Fruit fly (Drosophila melanogaster): ENCODE data around the gene CG13678.
"Not testable (repeated sequence)": the region's sequence is repeated elsewhere in the genome, so short reads cannot be mapped to it uniquely, and the experiment has no call there.

CG13678 gene

dm6 chr3L:8218883-8219282, 3.1 kb upstream of the CG13678 start, which contains the start of gene CG13674:
Gene CG13674, minus strand, starts transcription at chr3L:8218983.
- TF ChIP-seq Lpt (GFP tag; optimal IDR thresholded peaks at IDR 0.05) (no peak), vri (GFP tag; optimal IDR thresholded peaks at IDR 0.05) (no peak)

- no peak for TF ChIP-seq CG7368 (GFP tag; optimal IDR thresholded peaks at IDR 0.05)
- no peak for TF ChIP-seq salr (GFP tag; optimal IDR thresholded peaks at IDR 0.05)
- TF ChIP-seq Smox (GFP tag; optimal IDR thresholded peaks at IDR 0.05) = no peak
- TF ChIP-seq Lpt (GFP tag; optimal IDR thresholded peaks at IDR 0.05) = no peak
- no peak for TF ChIP-seq fd85E (GFP tag; optimal IDR thresholded peaks at IDR 0.05)
- TF ChIP-seq Gug (GFP tag; IDR thresholded peaks at IDR 0.05) = no peak
Observed at dm6 chr3L:8219687-8220086, 2.3 kb upstream of the CG13678 start.

DNA sequence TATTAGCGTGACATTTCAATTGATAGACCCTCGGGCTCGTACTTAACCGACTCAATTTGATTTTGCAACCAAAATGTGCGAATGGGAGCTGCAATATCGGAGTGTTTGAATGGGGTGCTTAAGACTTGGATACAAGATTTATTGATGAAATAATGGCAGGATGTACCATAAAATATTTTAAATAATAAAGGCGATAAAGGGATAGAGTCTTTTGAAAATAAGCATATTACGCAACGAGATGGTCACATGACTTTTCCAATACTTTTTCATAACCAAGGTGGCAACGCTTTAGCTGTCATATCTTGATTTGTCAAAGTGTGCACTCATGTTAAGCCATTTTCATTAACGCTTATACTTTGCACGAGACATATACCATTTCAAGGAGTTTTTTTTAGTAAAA, 7.0 kb downstream of the CG13678 start, which contains the start of gene eIF4E3:
Gene eIF4E3 (plus strand): TSS at position 301 of the 400 bp plus-strand sequence.
- TF ChIP-seq ss (GFP tag; optimal IDR thresholded peaks at IDR 0.05) = no peak
- TF ChIP-seq CG6276 (GFP tag; optimal IDR thresholded peaks at IDR 0.05) = no peak
- TF ChIP-seq fkh (GFP tag; optimal IDR thresholded peaks at IDR 0.05) = no peak
- no peak for TF ChIP-seq acj6 (GFP tag; optimal IDR thresholded peaks at IDR 0.05)
- TF ChIP-seq Hr38 (GFP tag; optimal IDR thresholded peaks at IDR 0.05) = no peak
- TF ChIP-seq CG8119 (GFP tag; IDR thresholded peaks at IDR 0.05) = no peak
- no peak for TF ChIP-seq Hr39 (GFP tag; optimal IDR thresholded peaks at IDR 0.05)
- TF ChIP-seq Lpt (GFP tag; optimal IDR thresholded peaks at IDR 0.05) = no peak
- TF ChIP-seq Ets21C (GFP tag; optimal IDR thresholded peaks at IDR 0.05) = no peak
- no peak for TF ChIP-seq CG10669 (GFP tag; optimal IDR thresholded peaks at IDR 0.05)
- no peak for TF ChIP-seq CG11902 (GFP tag; optimal IDR thresholded peaks at IDR 0.05)
- TF ChIP-seq Eip75B (GFP tag; optimal IDR thresholded peaks at IDR 0.05) = no peak
- TF ChIP-seq CG7368 (GFP tag; optimal IDR thresholded peaks at IDR 0.05) = no peak
- no peak for TF ChIP-seq CG32006 (GFP tag; optimal IDR thresholded peaks at IDR 0.05)
- no peak for TF ChIP-seq vri (GFP tag; optimal IDR thresholded peaks at IDR 0.05)
- TF ChIP-seq CG16779 (tag; optimal IDR thresholded peaks at IDR 0.05) = no peak
- no peak for TF ChIP-seq CG6163 (GFP tag; IDR thresholded peaks at IDR 0.05)

- not testable (repeated sequence) for TF ChIP-seq Smox, CG8632, CG3919 (GFP tag; optimal IDR thresholded peaks at IDR 0.05)
Observed at dm6 chr3L:8238347-8238746, 16.4 kb downstream of the CG13678 start, which contains the start of gene Dscam4. Gene Dscam4, plus strand, starts transcription at chr3L:8238647.

- TF ChIP-seq spab (GFP tag; optimal IDR thresholded peaks at IDR 0.05) (no peak), esn (GFP tag; optimal IDR thresholded peaks at IDR 0.05) (no peak), salr (GFP tag; optimal IDR thresholded peaks at IDR 0.05) (no peak), Eip75B (GFP tag; optimal IDR thresholded peaks at IDR 0.05) (no peak), OdsH (GFP tag; optimal IDR thresholded peaks at IDR 0.05) (no peak), CG1621 (tag; optimal IDR thresholded peaks at IDR 0.05) (no peak), ss (GFP tag; optimal IDR thresholded peaks at IDR 0.05) (no peak), CG6808 (GFP tag; optimal IDR thresholded peaks at IDR 0.05) (no peak), dsx (GFP tag; optimal IDR thresholded peaks at IDR 0.05; ENCODE audit: poor library complexity, severe bottlenecking) (no peak), CG9139 (GFP tag; optimal IDR thresholded peaks at IDR 0.05) (no peak), CG31627 (GFP tag; optimal IDR thresholded peaks at IDR 0.05) (no peak), lz (GFP tag; optimal IDR thresholded peaks at IDR 0.05) (no peak), CG6854 (GFP tag; optimal IDR thresholded peaks at IDR 0.05) (no peak), Blimp-1 (GFP tag; optimal IDR thresholded peaks at IDR 0.05) (no peak), cyc (GFP tag; optimal IDR thresholded peaks at IDR 0.05) (no peak), svp (GFP tag) (no peak), fd85E (GFP tag; optimal IDR thresholded peaks at IDR 0.05) (no peak), CG6792 (GFP tag; optimal IDR thresholded peaks at IDR 0.05) (no peak)
Observed at dm6 chr3L:8240501-8240900, 18.6 kb downstream of the CG13678 start, which contains the start of gene CG7213. Gene CG7213, minus strand, starts transcription at chr3L:8240601.
